Worm (Caenorhabditis elegans): ENCODE measurements around the gene dgn-1.

DNA sequence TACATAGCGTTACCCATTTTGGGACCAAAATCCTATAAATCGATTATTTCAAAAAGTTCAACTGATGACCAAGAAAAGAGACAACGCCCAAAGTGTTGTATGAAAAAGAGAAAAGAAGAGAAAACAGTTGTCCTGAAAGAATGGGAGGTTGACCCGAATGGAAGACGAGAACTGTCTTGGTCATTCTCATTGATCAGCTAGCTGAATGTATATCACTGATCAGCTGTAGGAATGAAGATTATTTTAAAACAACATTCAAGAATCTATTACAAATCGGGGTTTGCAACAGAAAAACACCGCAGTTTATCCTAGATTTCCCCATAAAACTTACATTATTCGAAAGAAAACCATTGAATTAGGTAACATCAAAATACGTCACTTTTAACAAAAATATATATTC lies 38.3 kb downstream of the dgn-1 start, which contains the start of gene F47B10.5:
- TF ChIP-seq nhr-11 (tag; optimal IDR thresholded peaks at IDR 0.05) (no peak), tbx-2 (tag; optimal IDR thresholded peaks at IDR 0.05) (no peak), lin-13 (GFP tag; optimal IDR thresholded peaks at IDR 0.05) (no peak), ces-1 (GFP tag; optimal IDR thresholded peaks at IDR 0.05) (no peak), C34B4.2 (tag; optimal IDR thresholded peaks at IDR 0.05) (no peak), xbp-1 (tag; optimal IDR thresholded peaks at IDR 0.05) (no peak), nhr-28 (tag; optimal IDR thresholded peaks at IDR 0.05) (no peak)

Measured in whole organism, L1 larva.